Fruit fly (Drosophila melanogaster): ENCODE results near the gene CG11584.

Gene CG11584

DNA sequence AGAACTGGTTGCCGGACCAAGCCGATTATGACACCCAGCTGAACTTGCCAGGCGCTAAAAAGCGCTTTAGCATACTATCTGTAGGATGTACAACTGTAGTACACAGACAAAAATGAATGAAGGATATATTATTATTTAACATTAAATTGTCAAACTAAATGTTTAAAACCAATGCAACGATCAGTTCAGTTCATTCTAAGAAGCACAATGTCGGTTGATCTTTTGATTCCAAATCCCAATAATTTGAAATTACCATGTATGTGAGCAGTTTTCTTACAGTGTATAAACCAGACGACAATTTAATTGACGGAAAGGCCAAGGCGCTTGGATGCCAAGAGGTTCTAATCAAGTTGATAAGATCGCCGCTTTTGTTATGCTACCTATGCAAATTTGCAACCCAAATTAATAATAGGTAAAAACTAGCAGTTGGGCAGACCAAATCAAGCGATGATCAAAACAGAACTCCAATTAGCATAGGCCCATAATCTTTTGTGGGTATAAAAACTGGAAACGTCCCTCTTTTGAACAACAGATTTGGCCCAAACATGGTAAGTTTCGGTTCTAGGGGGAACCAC is 11.7 kb upstream of the CG11584 start, which contains the start of gene CG12480 (continued):
- TF ChIP-seq Six4 (GFP tag; optimal IDR thresholded peaks at IDR 0.05) (peak; percentile 11), CG15514 (GFP tag; optimal IDR thresholded peaks at IDR 0.05) (peak; percentile 51), tna (GFP tag; IDR thresholded peaks at IDR 0.05; ENCODE audit: partially characterized antibody) (no peak), CG17385 (GFP tag; optimal IDR thresholded peaks at IDR 0.05) (peak; percentile 42), ken (GFP tag; IDR thresholded peaks at IDR 0.05) (no peak), Meics (GFP tag; optimal IDR thresholded peaks at IDR 0.05) (peak; percentile 73), sim (GFP tag; IDR thresholded peaks at IDR 0.05) (no peak), ash1 (GFP tag; optimal IDR thresholded peaks at IDR 0.05) (no peak), sug (tag; optimal IDR thresholded peaks at IDR 0.05) (peak; percentile 13), Hey (tag; optimal IDR thresholded peaks at IDR 0.05) (no peak), CG43689 (GFP tag; IDR thresholded peaks at IDR 0.05) (no peak), CG18764 (GFP tag; optimal IDR thresholded peaks at IDR 0.05) (no peak), gfzf (GFP tag; optimal IDR thresholded peaks at IDR 0.05) (no peak), chif (GFP tag; optimal IDR thresholded peaks at IDR 0.05) (peak in 1 of 2 experiments; percentile 0), CG16779 (GFP tag; IDR thresholded peaks at IDR 0.05) (no peak), CG34376 (GFP tag; optimal IDR thresholded peaks at IDR 0.05) (peak; percentile 36), CG17568 (GFP tag; optimal IDR thresholded peaks at IDR 0.05) (no peak), org-1 (GFP tag; optimal IDR thresholded peaks at IDR 0.05) (no peak), Nf-YC (tag; optimal IDR thresholded peaks at IDR 0.05) (no peak), eve (GFP tag; optimal IDR thresholded peaks at IDR 0.05) (no peak), Oaz (GFP tag; IDR thresholded peaks at IDR 0.05) (no peak), NFAT (GFP tag; IDR thresholded peaks at IDR 0.05) (peak; percentile 68), Eip74EF (GFP tag; optimal IDR thresholded peaks at IDR 0.05) (no peak), pnt (GFP tag; optimal IDR thresholded peaks at IDR 0.05) (no peak), CG13296 (GFP tag; optimal IDR thresholded peaks at IDR 0.05) (peak; percentile 51), MBD-R2 (GFP tag; IDR thresholded peaks at IDR 0.05) (peak; percentile 32; the same call in 1 of the 2 replicates), Bgb (GFP tag; IDR thresholded peaks at IDR 0.05; ENCODE audit: partially characterized antibody) (no peak), Vsx1 (GFP tag; optimal IDR thresholded peaks at IDR 0.05) (no peak), CG2889 (GFP tag; IDR thresholded peaks at IDR 0.05) (no peak), luna (GFP tag; optimal IDR thresholded peaks at IDR 0.05) (no peak), CG14965 (GFP tag; optimal IDR thresholded peaks at IDR 0.05; ENCODE audit: borderline replicate concordance) (no peak), ems (GFP tag; optimal IDR thresholded peaks at IDR 0.05) (peak; percentile 44), Side (GFP tag; optimal IDR thresholded peaks at IDR 0.05) (no peak), cato (GFP tag; optimal IDR thresholded peaks at IDR 0.05; ENCODE audit: borderline replicate concordance) (no peak), D19A (tag; optimal IDR thresholded peaks at IDR 0.05) (no peak), CG9727 (GFP tag; optimal IDR thresholded peaks at IDR 0.05) (peak; percentile 44), CG1792 (GFP tag; optimal IDR thresholded peaks at IDR 0.05) (no peak), yki (optimal IDR thresholded peaks at IDR 0.05) (no peak), Med (GFP tag) (peak; percentile 90), CG15601 (tag; optimal IDR thresholded peaks at IDR 0.05) (no peak), Dbx (GFP tag; IDR thresholded peaks at IDR 0.05) (peak; percentile 68; the same call in 1 of the 3 replicates), gce (GFP tag; IDR thresholded peaks at IDR 0.05) (no peak), CG34224 (GFP tag; IDR thresholded peaks at IDR 0.05; ENCODE audit: partially characterized antibody) (no peak), bsh (GFP tag; optimal IDR thresholded peaks at IDR 0.05) (no peak), CG7372 (GFP tag; IDR thresholded peaks at IDR 0.05) (peak; percentile 52; the same call in 1 of the 2 replicates), CG5180 (GFP tag; optimal IDR thresholded peaks at IDR 0.05) (no peak), gsb (GFP tag; IDR thresholded peaks at IDR 0.05) (peak; percentile 64), crol (GFP tag; IDR thresholded peaks at IDR 0.05) (no peak), PHDP (tag; optimal IDR thresholded peaks at IDR 0.05) (peak; percentile 55), Ssrp (tag; optimal IDR thresholded peaks at IDR 0.05) (no peak)
